Worm (Caenorhabditis elegans) whole organism, L1 larva: Measurements from ENCODE around the gene K02E7.4.

Source experiments
- elt-2 ChIP-seq: sonication (generic microtip); optimal IDR thresholded peaks from 2 replicates; lab custom pipeline; 2016; ENCODE audit warnings: missing genetic modification characterization, mild to moderate bottlenecking, inconsistent platforms, missing compliant biosample characterization, missing genetic modification reagents
- lsy-2 ChIP-seq, 2 experiments: fragments of 150-350 bp; optimal IDR thresholded peaks; 2 replicates each; lab custom pipeline; 2014; ENCODE audit warnings: missing biosample characterization in 2 of 2, missing genetic modification characterization in 2 of 2
- nhr-47 ChIP-seq: sonication (generic microtip); optimal IDR thresholded peaks from 2 replicates; lab custom pipeline; 2016; ENCODE audit warnings: mild to moderate bottlenecking, missing genetic modification characterization, moderate library complexity, missing compliant biosample characterization
- nhr-71 ChIP-seq: sonication (generic microtip); optimal IDR thresholded peaks from 2 replicates; lab custom pipeline; 2016; ENCODE audit warnings: mild to moderate bottlenecking, missing genetic modification characterization, moderate library complexity, missing compliant biosample characterization

ce11 chrII:1110901-1111300, 38.7 kb downstream of the K02E7.4 start, which contains the start of gene lips-11:
- no peak for TF ChIP-seq nhr-71 (tag; lab: Kevin White, UChicago)
- no peak for TF ChIP-seq lsy-2 (tag; optimal IDR thresholded peaks at IDR 0.05; lab: Kevin White, UChicago)
- no peak for TF ChIP-seq nhr-47
- TF ChIP-seq elt-2, result peak; percentile 59
